Fruit fly (Drosophila melanogaster): Measurements from ENCODE around the gene c12.1.
A peak's percentile ranks its signal among the peaks of the same experiment; 100 is the strongest.

- TF ChIP-seq CG4496 (GFP tag; IDR thresholded peaks at IDR 0.05) (no peak), EcR (GFP tag; optimal IDR thresholded peaks at IDR 0.05) (no peak), CG8159 (tag; optimal IDR thresholded peaks at IDR 0.05) (peak; percentile 80), gl (tag; optimal IDR thresholded peaks at IDR 0.05) (no peak)
Observed at dm6 chrX:9344482-9345106, 25.6 kb upstream of the c12.1 start.

All from whole organism, pupa.